Fruit fly (Drosophila melanogaster) whole organism, embryonic: Measurements from ENCODE around the gene CG15922.
A peak's percentile ranks its signal among the peaks of the same experiment; 100 is the strongest.

Experiments used
- BEAF-32 ChIP-seq: fragments of 200-800 bp; sonication (Bioruptor generic); optimal IDR thresholded peaks from 3 replicates; lab custom pipeline; 2017; ENCODE audit warnings: missing biosample characterization, missing genetic modification characterization, mild to moderate bottlenecking, moderate library complexity, missing genetic modification reagents
- Bdp1 ChIP-seq: fragments of 200-800 bp; sonication (Bioruptor generic); optimal IDR thresholded peaks from 3 replicates; lab custom pipeline; 2016; ENCODE audit warnings: missing biosample characterization, missing genetic modification characterization
- BtbVII ChIP-seq: fragments of 200-800 bp; sonication (Bioruptor generic); optimal IDR thresholded peaks from 3 replicates; lab custom pipeline; 2017; ENCODE audit warnings: missing biosample characterization, mild to moderate bottlenecking, missing genetic modification characterization
- CG10366 ChIP-seq: fragments of 200-800 bp; sonication (Bioruptor generic); IDR thresholded peaks from 2 replicates; pipeline ENCODE4 v1.3.6; 2022; ENCODE audit warnings: missing biosample characterization, missing genetic modification characterization
- CG11456 ChIP-seq: fragments of 200-800 bp; sonication (Bioruptor generic); IDR thresholded peaks from 3 replicates; pipeline ENCODE4 v1.3.6; 2022; ENCODE audit warnings: missing biosample characterization, missing genetic modification characterization
- CG12155 ChIP-seq: fragments of 200-800 bp; sonication (Bioruptor generic); optimal IDR thresholded peaks from 3 replicates; lab custom pipeline; 2016; ENCODE audit warnings: missing biosample characterization, missing genetic modification characterization
- CG17359 ChIP-seq: fragments of 200-800 bp; sonication (Bioruptor generic); optimal IDR thresholded peaks from 3 replicates; lab custom pipeline; 2018; ENCODE audit warnings: missing biosample characterization, mild to moderate bottlenecking, missing genetic modification characterization, moderate library complexity
- CG18011 ChIP-seq: fragments of 200-800 bp; sonication (Bioruptor generic); optimal IDR thresholded peaks from 2 replicates; lab custom pipeline; 2017; ENCODE audit warnings: missing biosample characterization, missing genetic modification characterization, mild to moderate bottlenecking, moderate library complexity, missing genotype
- CG1832 ChIP-seq: fragments of 200-800 bp; sonication (Bioruptor generic); optimal IDR thresholded peaks from 2 replicates; lab custom pipeline; 2017; ENCODE audit warnings: missing biosample characterization, mild to moderate bottlenecking, missing genetic modification characterization, inconsistent platforms
- CG30020 ChIP-seq: fragments of 200-800 bp; optimal IDR thresholded peaks from 2 replicates; lab custom pipeline; 2019; ENCODE audit warnings: missing biosample characterization, mild to moderate bottlenecking, missing genetic modification characterization, moderate library complexity
- CG31224 ChIP-seq: fragments of 200-800 bp; sonication (Bioruptor generic); IDR thresholded peaks from 2 replicates; pipeline ENCODE4 v1.3.6; 2022; ENCODE audit warnings: missing biosample characterization, missing genetic modification characterization
- CG4282 ChIP-seq: fragments of 200-800 bp; sonication (Bioruptor generic); optimal IDR thresholded peaks from 2 replicates; lab custom pipeline; 2016; ENCODE audit warnings: missing biosample characterization, missing genetic modification characterization
- CG4707 ChIP-seq: fragments of 200-800 bp; sonication (Bioruptor generic); optimal IDR thresholded peaks from 2 replicates; lab custom pipeline; 2018; ENCODE audit warnings: missing biosample characterization, mild to moderate bottlenecking, missing genetic modification characterization, moderate library complexity
- CG6683 ChIP-seq: fragments of 200-800 bp; sonication (Bioruptor generic); optimal IDR thresholded peaks from 2 replicates; lab custom pipeline; 2017; ENCODE audit warnings: missing biosample characterization, mild to moderate bottlenecking, missing genetic modification characterization, missing genetic modification reagents
- CG6813 ChIP-seq: fragments of 200-800 bp; sonication (Bioruptor generic); optimal IDR thresholded peaks from 2 replicates; lab custom pipeline; 2017; ENCODE audit warnings: missing biosample characterization, missing genetic modification characterization, mild to moderate bottlenecking, moderate library complexity, missing genetic modification reagents
- CG7271 ChIP-seq: fragments of 200-800 bp; sonication (Bioruptor generic); optimal IDR thresholded peaks from 2 replicates; lab custom pipeline; 2018; ENCODE audit warnings: missing biosample characterization, mild to moderate bottlenecking, missing genetic modification characterization, moderate library complexity
- CG7963 ChIP-seq: fragments of 200-800 bp; sonication (Bioruptor generic); IDR thresholded peaks from 3 replicates; pipeline ENCODE4 v1.3.6; 2022; ENCODE audit warnings: missing biosample characterization, missing genetic modification characterization; ENCODE audit not compliant: partially characterized antibody
- CG9932 ChIP-seq: fragments of 200-800 bp; sonication (Bioruptor generic); IDR thresholded peaks from 2 replicates; pipeline ENCODE4 v1.3.6; 2022; ENCODE audit warnings: missing biosample characterization, missing genetic modification characterization
- CTCF ChIP-seq: fragments of 200-800 bp; sonication (Bioruptor generic); optimal IDR thresholded peaks from 2 replicates; lab custom pipeline; 2017; ENCODE audit warnings: missing biosample characterization, mild to moderate bottlenecking, missing genetic modification characterization, moderate library complexity
- Dbx ChIP-seq: fragments of 200-800 bp; sonication (Bioruptor generic); IDR thresholded peaks from 3 replicates; pipeline ENCODE4 v1.3.6; 2022; ENCODE audit warnings: missing biosample characterization, missing genetic modification characterization
- Dll ChIP-seq: fragments of 200-800 bp; sonication (Bioruptor generic); IDR thresholded peaks from 4 replicates; pipeline ENCODE4 v1.3.6; 2022; ENCODE audit warnings: missing biosample characterization, missing genetic modification characterization; ENCODE audit not compliant: partially characterized antibody
- Doc3 ChIP-seq: fragments of 200-800 bp; sonication (Bioruptor generic); IDR thresholded peaks from 3 replicates; pipeline ENCODE4 v1.3.6; 2022; ENCODE audit warnings: missing biosample characterization, missing genetic modification characterization; ENCODE audit not compliant: partially characterized antibody
- HHEX ChIP-seq: fragments of 200-800 bp; sonication (Bioruptor generic); optimal IDR thresholded peaks from 3 replicates; lab custom pipeline; 2017; ENCODE audit warnings: missing biosample characterization, mild to moderate bottlenecking, missing genetic modification characterization, missing genetic modification reagents
- Pdp1 ChIP-seq, 2 experiments: fragments of 200-800 bp; sonication (Bioruptor generic); optimal IDR thresholded peaks; 3 replicates each; lab custom pipeline; 2016; ENCODE audit warnings: missing biosample characterization in 2 of 2, missing genetic modification characterization in 2 of 2, mild to moderate bottlenecking in 1 of 2, moderate library complexity in 1 of 2
- Ssrp ChIP-seq: fragments of 200-800 bp; sonication (Bioruptor generic); optimal IDR thresholded peaks from 2 replicates; lab custom pipeline; 2018; ENCODE audit warnings: missing biosample characterization, mild to moderate bottlenecking, missing genetic modification characterization, moderate library complexity
- Vsx1 ChIP-seq: fragments of 200-800 bp; sonication (Bioruptor generic); optimal IDR thresholded peaks from 2 replicates; lab custom pipeline; 2017; ENCODE audit warnings: missing biosample characterization, mild to moderate bottlenecking, missing genetic modification characterization, missing genetic modification reagents
- ac ChIP-seq: fragments of 200-800 bp; sonication (Bioruptor generic); optimal IDR thresholded peaks from 3 replicates; lab custom pipeline; 2017; ENCODE audit warnings: missing biosample characterization, mild to moderate bottlenecking, missing genetic modification characterization
- cato ChIP-seq: fragments of 200-800 bp; sonication (Bioruptor generic); optimal IDR thresholded peaks from 2 replicates; lab custom pipeline; 2016; ENCODE audit warnings: missing biosample characterization, missing genetic modification characterization, borderline replicate concordance
- cg ChIP-seq: fragments of 200-800 bp; sonication (Bioruptor generic); optimal IDR thresholded peaks from 3 replicates; lab custom pipeline; 2019; ENCODE audit warnings: missing biosample characterization, mild to moderate bottlenecking, missing genetic modification characterization, moderate library complexity
- chn ChIP-seq: fragments of 200-800 bp; sonication (Bioruptor generic); optimal IDR thresholded peaks from 2 replicates; lab custom pipeline; 2016; ENCODE audit warnings: missing biosample characterization, missing genetic modification characterization
- crp ChIP-seq, 2 experiments: fragments of 200-800 bp; sonication (Bioruptor generic); optimal IDR thresholded peaks; 2 replicates in 1 of 2; 3 replicates in 1 of 2; lab custom pipeline; 2017; ENCODE audit warnings: missing biosample characterization in 2 of 2, missing genetic modification characterization in 2 of 2, mild to moderate bottlenecking in 1 of 2, moderate library complexity in 1 of 2
- da ChIP-seq: fragments of 200-800 bp; sonication (Bioruptor generic); optimal IDR thresholded peaks from 2 replicates; lab custom pipeline; 2016; ENCODE audit warnings: missing biosample characterization, missing genetic modification characterization
- ewg ChIP-seq: fragments of 200-800 bp; sonication (Bioruptor generic); optimal IDR thresholded peaks from 3 replicates; lab custom pipeline; 2017; ENCODE audit warnings: mild to moderate bottlenecking, missing biosample characterization, missing genetic modification reagents, missing genetic modification characterization
- jing ChIP-seq: fragments of 200-800 bp; sonication (Bioruptor generic); optimal IDR thresholded peaks from 2 replicates; lab custom pipeline; 2018; ENCODE audit warnings: missing biosample characterization, mild to moderate bottlenecking, missing genetic modification characterization
- kah ChIP-seq: fragments of 200-800 bp; sonication (Bioruptor generic); optimal IDR thresholded peaks from 2 replicates; lab custom pipeline; 2018; ENCODE audit warnings: missing biosample characterization, mild to moderate bottlenecking, missing genetic modification characterization
- klu ChIP-seq: fragments of 200-800 bp; sonication (Bioruptor generic); IDR thresholded peaks from 2 replicates; pipeline ENCODE4 v1.3.6; 2022; ENCODE audit warnings: missing biosample characterization, missing genetic modification characterization
- lbe ChIP-seq: fragments of 200-800 bp; sonication (Bioruptor generic); optimal IDR thresholded peaks from 2 replicates; lab custom pipeline; 2016; ENCODE audit warnings: missing biosample characterization, mild to moderate bottlenecking, missing genetic modification characterization
- nerfin-1 ChIP-seq: fragments of 200-800 bp; sonication (Bioruptor generic); optimal IDR thresholded peaks from 3 replicates; lab custom pipeline; 2019; ENCODE audit warnings: missing biosample characterization, mild to moderate bottlenecking, missing genetic modification characterization, moderate library complexity
- nerfin-2 ChIP-seq: fragments of 200-800 bp; sonication (Bioruptor generic); IDR thresholded peaks from 2 replicates; pipeline ENCODE4 v1.3.6; 2022; ENCODE audit warnings: missing biosample characterization, missing genetic modification characterization; ENCODE audit not compliant: partially characterized antibody
- nmo ChIP-seq: fragments of 200-800 bp; sonication (Bioruptor generic); optimal IDR thresholded peaks from 2 replicates; lab custom pipeline; 2018; ENCODE audit warnings: missing biosample characterization, mild to moderate bottlenecking, missing genetic modification characterization, moderate library complexity
- oc ChIP-seq: fragments of 200-800 bp; sonication (Bioruptor generic); optimal IDR thresholded peaks from 2 replicates; lab custom pipeline; 2018; ENCODE audit warnings: missing biosample characterization, mild to moderate bottlenecking, missing genetic modification characterization, moderate library complexity
- odd ChIP-seq: fragments of 200-800 bp; sonication (Bioruptor generic); optimal IDR thresholded peaks from 2 replicates; lab custom pipeline; 2017; ENCODE audit warnings: missing biosample characterization, mild to moderate bottlenecking, missing genetic modification characterization
- peb ChIP-seq: fragments of 200-800 bp; sonication (Bioruptor generic); IDR thresholded peaks from 2 replicates; pipeline ENCODE4 v1.3.6; 2022; ENCODE audit warnings: missing biosample characterization, missing genetic modification characterization
- pum ChIP-seq: fragments of 200-800 bp; sonication (Bioruptor generic); optimal IDR thresholded peaks from 2 replicates; lab custom pipeline; 2016; ENCODE audit warnings: missing biosample characterization, missing genetic modification characterization
- slp2 ChIP-seq: fragments of 200-800 bp; sonication (Bioruptor generic); optimal IDR thresholded peaks from 2 replicates; lab custom pipeline; 2016; ENCODE audit warnings: missing biosample characterization, missing genetic modification characterization
- ssp ChIP-seq: fragments of 200-800 bp; sonication (Bioruptor generic); IDR thresholded peaks from 2 replicates; pipeline ENCODE4 v1.3.6; 2022; ENCODE audit warnings: missing biosample characterization, missing genetic modification characterization
- unc-4 ChIP-seq: fragments of 200-800 bp; sonication (Bioruptor generic); IDR thresholded peaks from 2 replicates; pipeline ENCODE4 v1.3.6; 2022; ENCODE audit warnings: missing biosample characterization, missing genetic modification characterization; ENCODE audit not compliant: partially characterized antibody
- vfl ChIP-seq: fragments of 200-800 bp; sonication (Bioruptor generic); optimal IDR thresholded peaks from 2 replicates; lab custom pipeline; 2016; ENCODE audit warnings: missing biosample characterization, missing genetic modification characterization

CG15922 gene

DNA sequence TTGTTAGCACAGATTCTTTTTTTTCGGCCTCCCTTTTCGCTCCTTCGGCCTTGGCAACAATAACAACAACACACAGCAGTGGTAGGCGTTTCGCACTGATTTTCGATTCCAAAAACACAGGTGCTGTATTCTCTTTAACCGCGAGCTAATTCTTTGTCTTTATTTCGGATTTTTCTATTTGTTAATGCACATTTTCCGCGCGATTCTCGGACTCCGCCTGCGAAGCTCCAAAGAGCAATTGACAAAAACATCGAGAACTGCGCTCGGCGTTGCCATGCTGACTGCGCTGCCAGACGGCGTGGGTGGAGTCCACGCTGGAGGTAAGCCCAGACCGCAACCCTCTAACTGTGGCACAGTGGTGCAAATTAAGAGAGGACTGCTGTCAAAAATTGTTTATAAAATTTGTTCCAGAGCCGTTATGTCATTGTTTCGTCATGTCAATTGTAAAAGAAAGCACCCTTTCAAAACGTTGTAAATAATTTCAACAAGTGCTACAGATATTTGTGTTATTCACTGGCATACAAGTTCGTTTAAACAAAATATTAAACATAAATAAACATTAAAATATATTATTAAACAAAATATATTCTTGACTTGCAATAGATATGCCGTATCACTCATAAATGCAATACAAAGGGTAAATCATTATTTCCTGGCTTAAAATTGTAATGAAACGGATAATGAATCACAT lies 2.5 kb downstream of the CG15922 start, which contains the start of the genes DPCoAC and CG5180 (continued):
- TF ChIP-seq ewg (GFP tag; lab: Kevin White, UChicago) (peak; percentile 45), CG6813 (GFP tag; lab: Kevin White, UChicago) (no peak), CG17359 (tag; lab: Kevin White, UChicago) (peak; percentile 56), CG1832 (GFP tag; lab: Kevin White, UChicago) (no peak), BEAF-32 (GFP tag; lab: Kevin White, UChicago) (peak; percentile 63), CG6683 (no peak), Doc3 (GFP tag; lab: Robert Waterston, UW) (no peak), CG7271 (tag; lab: Kevin White, UChicago) (no peak), CG9932 (peak; percentile 91), cato (GFP tag; lab: Kevin White, UChicago) (no peak), kah (GFP tag; lab: Kevin White, UChicago) (no peak), ssp (GFP tag; lab: Robert Waterston, UW) (peak; percentile 51), peb (GFP tag; lab: Robert Waterston, UW) (0 out of 2 replicates have a peak, but pooled peaks have one; percentile 28), Dll (GFP tag; lab: Robert Waterston, UW) (no peak), CTCF (GFP tag; lab: Kevin White, UChicago) (peak; percentile 56), CG7963 (GFP tag; lab: Robert Waterston, UW) (peak; percentile 71; the same call in 2 of the 3 replicates), CG31224 (GFP tag; lab: Robert Waterston, UW) (peak; percentile 40), lbe (peak; percentile 22), odd (GFP tag; lab: Kevin White, UChicago) (peak; percentile 32), Bdp1 (no peak), oc (tag; lab: Kevin White, UChicago) (no peak), jing (no peak), nerfin-2 (GFP tag; lab: Robert Waterston, UW) (peak; percentile 61), vfl (GFP tag; lab: Kevin White, UChicago) (peak; percentile 48), Pdp1 (GFP tag; optimal IDR thresholded peaks at IDR 0.05; lab: Kevin White, UChicago) (peak; percentile 58 to 59), CG11456 (GFP tag; lab: Robert Waterston, UW) (peak; percentile 89), CG4282 (GFP tag; lab: Kevin White, UChicago) (peak; percentile 99), nmo (GFP tag; lab: Kevin White, UChicago) (peak; percentile 51), CG12155 (GFP tag; lab: Kevin White, UChicago) (peak; percentile 87), chn (GFP tag; lab: Kevin White, UChicago) (peak; percentile 74), unc-4 (peak; percentile 50), CG30020 (tag; lab: Kevin White, UChicago) (peak; percentile 32), Vsx1 (no peak), nerfin-1 (tag; lab: Kevin White, UChicago) (peak; percentile 14), CG18011 (GFP tag; lab: Kevin White, UChicago) (no peak), cg (peak; percentile 56), HHEX (peak; percentile 51), klu (peak; percentile 87), CG4707 (GFP tag; lab: Kevin White, UChicago) (peak; percentile 60), pum (GFP tag; lab: Kevin White, UChicago) (peak; percentile 64), slp2 (GFP tag; lab: Kevin White, UChicago) (peak; percentile 56), BtbVII (GFP tag; lab: Kevin White, UChicago) (no peak), da (GFP tag; lab: Kevin White, UChicago) (no peak), CG10366 (GFP tag; lab: Robert Waterston, UW) (peak; percentile 68), Dbx (GFP tag; lab: Robert Waterston, UW) (peak; percentile 85), ac (GFP tag; lab: Kevin White, UChicago) (no peak), crp (GFP tag; optimal IDR thresholded peaks at IDR 0.05; lab: Kevin White, UChicago) (peak in 1 of 2 experiments; percentile 36), Ssrp (peak; percentile 59)
